Worm (Caenorhabditis elegans) whole organism, L3 larva: Measurements from ENCODE around the gene F09G2.1.
A peak's percentile ranks its signal among the peaks of the same experiment; 100 is the strongest.

Experiments used
- ama-1 ChIP-seq: fragments of 150-350 bp; optimal IDR thresholded peaks from 2 replicates; lab custom pipeline; 2018
- daf-12 ChIP-seq: fragments of 150-350 bp; optimal IDR thresholded peaks from 2 replicates; lab custom pipeline; 2014; ENCODE audit warnings: missing biosample characterization, missing genetic modification reagents, missing genetic modification characterization
- elt-2 ChIP-seq: sonication (generic microtip); optimal IDR thresholded peaks from 2 replicates; lab custom pipeline; 2016; ENCODE audit warnings: missing genetic modification reagents, mild to moderate bottlenecking, missing genetic modification characterization, missing compliant biosample characterization
- elt-3 ChIP-seq, 3 experiments: fragments of 150-350 bp in 1 of 3; sonication (generic microtip) in 2 of 3; optimal IDR thresholded peaks; 2 replicates in 2 of 3; 4 replicates in 1 of 3; lab custom pipeline; 2014 to 2017; ENCODE audit warnings: missing biosample characterization in 3 of 3, missing genetic modification characterization in 3 of 3
- mdl-1 ChIP-seq: fragments of 150-350 bp; optimal IDR thresholded peaks from 2 replicates; lab custom pipeline; 2014; ENCODE audit warnings: missing biosample characterization, missing genetic modification characterization
- nhr-12 ChIP-seq: fragments of 150-350 bp; optimal IDR thresholded peaks from 2 replicates; lab custom pipeline; 2014; ENCODE audit warnings: missing biosample characterization, missing genetic modification characterization
- nhr-25 ChIP-seq: sonication (generic microtip); optimal IDR thresholded peaks from 2 replicates; lab custom pipeline; 2017; ENCODE audit warnings: missing biosample characterization, missing genetic modification characterization
- nhr-76 ChIP-seq: fragments of 150-350 bp; sonication (generic microtip); optimal IDR thresholded peaks from 5 replicates; lab custom pipeline; 2014; ENCODE audit warnings: missing biosample characterization, missing genetic modification characterization
- skn-1 ChIP-seq: fragments of 150-350 bp; optimal IDR thresholded peaks from 2 replicates; lab custom pipeline; 2014; ENCODE audit warnings: missing biosample characterization, missing genetic modification characterization
- unc-62 ChIP-seq: fragments of 150-350 bp; sonication (generic microtip); optimal IDR thresholded peaks from 4 replicates; lab custom pipeline; 2014; ENCODE audit warnings: missing biosample characterization, missing genetic modification reagents, missing genetic modification characterization
- ztf-4 ChIP-seq: fragments of 150-350 bp; optimal IDR thresholded peaks from 2 replicates; lab custom pipeline; 2014; ENCODE audit warnings: missing biosample characterization, missing genetic modification characterization

ce11 chrV:7186599-7186998 is 13.4 kb upstream of the F09G2.1 start:
- TF ChIP-seq elt-3 (tag; optimal IDR thresholded peaks at IDR 0.05; lab: Kevin White, UChicago) (no peak), daf-12 (tag; lab: Kevin White, UChicago) (no peak), ama-1 (lab: Kevin White, UChicago) (no peak), nhr-25 (no peak), mdl-1 (tag; lab: Kevin White, UChicago) (no peak), ztf-4 (no peak), nhr-12 (tag; lab: Kevin White, UChicago) (no peak), elt-2 (peak; percentile 82), unc-62 (GFP tag; lab: Kevin White, UChicago) (no peak), nhr-76 (tag; lab: Kevin White, UChicago) (no peak), skn-1 (tag; lab: Kevin White, UChicago) (no peak)
